Worm (Caenorhabditis elegans) whole organism, L2 larva: Measurements from ENCODE around the gene msp-32.

ENCODE experiments used
- Y55F3AM.14 ChIP-seq: fragments of 200-800 bp; sonication (Bioruptor generic); optimal IDR thresholded peaks from 2 replicates; lab custom pipeline; 2018; ENCODE audit warnings: mild to moderate bottlenecking, missing genetic modification characterization, missing compliant biosample characterization
- ZK546.5 ChIP-seq: sonication (generic microtip); optimal IDR thresholded peaks from 2 replicates; lab custom pipeline; 2017; ENCODE audit warnings: missing biosample characterization, missing genetic modification characterization

ce11 chrII:4904778-4905177 is 6.1 kb downstream of the msp-32 start, which contains the start of gene btbd-10:
- no peak for TF ChIP-seq ZK546.5 (tag; lab: Kevin White, UChicago)
- TF ChIP-seq Y55F3AM.14 (GFP tag; lab: Kevin White, UChicago): no peak
